Fruit fly (Drosophila melanogaster) whole organism, embryonic: ENCODE measurements around the gene Or85c.

Source experiments
- Awh ChIP-seq: fragments of 200-800 bp; sonication (Bioruptor generic); IDR thresholded peaks from 2 replicates; pipeline ENCODE4, ENCODE4 v1.3.6; 2022; ENCODE audit warnings: missing biosample characterization, missing genetic modification characterization
- BEAF-32 ChIP-seq: fragments of 200-800 bp; sonication (Bioruptor generic); optimal IDR thresholded peaks from 3 replicates; lab custom pipeline; 2017; ENCODE audit warnings: missing biosample characterization, missing genetic modification characterization, mild to moderate bottlenecking, moderate library complexity, missing genetic modification reagents
- CG12769 ChIP-seq: fragments of 200-800 bp; sonication (Bioruptor generic); optimal IDR thresholded peaks from 2 replicates; lab custom pipeline; 2019; ENCODE audit warnings: missing biosample characterization, mild to moderate bottlenecking, missing genetic modification characterization, moderate library complexity
- CG13287 ChIP-seq: fragments of 200-800 bp; sonication (Bioruptor generic); IDR thresholded peaks from 2 replicates; pipeline ENCODE4 v1.3.6; 2022; ENCODE audit warnings: missing biosample characterization, missing genetic modification characterization; ENCODE audit not compliant: partially characterized antibody
- CG15514 ChIP-seq: fragments of 200-800 bp; sonication (Bioruptor generic); optimal IDR thresholded peaks from 3 replicates; lab custom pipeline; 2017; ENCODE audit warnings: missing biosample characterization, missing genetic modification characterization, mild to moderate bottlenecking, moderate library complexity, missing genetic modification reagents
- CG17829 ChIP-seq: fragments of 200-800 bp; optimal IDR thresholded peaks from 2 replicates; lab custom pipeline; 2019; ENCODE audit warnings: missing biosample characterization, mild to moderate bottlenecking, missing genetic modification characterization, moderate library complexity
- CG18599 ChIP-seq: fragments of 200-800 bp; sonication (Bioruptor generic); optimal IDR thresholded peaks from 3 replicates; lab custom pipeline; 2017; ENCODE audit warnings: missing biosample characterization, missing genetic modification characterization, mild to moderate bottlenecking, moderate library complexity, missing genetic modification reagents
- CG2875 ChIP-seq: fragments of 200-800 bp; sonication (Bioruptor generic); optimal IDR thresholded peaks from 2 replicates; lab custom pipeline; 2017; ENCODE audit warnings: missing biosample characterization, mild to moderate bottlenecking, missing genetic modification characterization, missing genetic modification reagents
- CG3163 ChIP-seq: fragments of 200-800 bp; sonication (Bioruptor generic); optimal IDR thresholded peaks from 3 replicates; lab custom pipeline; 2016; ENCODE audit warnings: missing biosample characterization, missing genetic modification characterization
- CG43689 ChIP-seq: fragments of 200-800 bp; sonication (Bioruptor generic); IDR thresholded peaks from 2 replicates; pipeline ENCODE4 v1.3.6; 2022; ENCODE audit warnings: missing biosample characterization, missing genetic modification characterization
- CG6254 ChIP-seq: fragments of 200-800 bp; sonication (Bioruptor generic); optimal IDR thresholded peaks from 3 replicates; lab custom pipeline; 2017; ENCODE audit warnings: mild to moderate bottlenecking, missing biosample characterization, missing genetic modification reagents, missing genetic modification characterization
- CG6791 ChIP-seq: fragments of 200-800 bp; sonication (Bioruptor generic); IDR thresholded peaks from 3 replicates; pipeline ENCODE4 v1.3.6; 2022; ENCODE audit warnings: missing biosample characterization, missing genetic modification characterization; ENCODE audit not compliant: partially characterized antibody
- CG6854 ChIP-seq: fragments of 200-800 bp; sonication (Bioruptor generic); optimal IDR thresholded peaks from 3 replicates; lab custom pipeline; 2017; ENCODE audit warnings: missing biosample characterization, mild to moderate bottlenecking, missing genetic modification characterization
- CG9437 ChIP-seq: fragments of 200-800 bp; sonication (Bioruptor generic); optimal IDR thresholded peaks from 2 replicates; lab custom pipeline; 2018; ENCODE audit warnings: missing biosample characterization, mild to moderate bottlenecking, missing genetic modification characterization
- CG9797 ChIP-seq: fragments of 200-800 bp; sonication (Bioruptor generic); optimal IDR thresholded peaks from 3 replicates; lab custom pipeline; 2018; ENCODE audit warnings: missing biosample characterization, mild to moderate bottlenecking, missing genetic modification characterization
- CG9876 ChIP-seq: fragments of 200-800 bp; sonication (Bioruptor generic); optimal IDR thresholded peaks from 2 replicates; lab custom pipeline; 2016; ENCODE audit warnings: missing biosample characterization, missing genetic modification characterization
- Hey ChIP-seq: fragments of 200-800 bp; sonication (Bioruptor generic); optimal IDR thresholded peaks from 3 replicates; lab custom pipeline; 2018; ENCODE audit warnings: missing biosample characterization, mild to moderate bottlenecking, missing genetic modification characterization
- Hsf ChIP-seq: fragments of 200-800 bp; sonication (Bioruptor generic); optimal IDR thresholded peaks from 3 replicates; lab custom pipeline; 2016; ENCODE audit warnings: missing biosample characterization, missing genetic modification characterization
- NK7.1 ChIP-seq: fragments of 200-800 bp; sonication (Bioruptor generic); optimal IDR thresholded peaks from 3 replicates; lab custom pipeline; 2016; ENCODE audit warnings: missing biosample characterization, missing genetic modification characterization
- Sin3A ChIP-seq: fragments of >200 bp; optimal IDR thresholded peaks from 2 replicates; lab custom pipeline; 2018
- Ssrp ChIP-seq: fragments of 200-800 bp; sonication (Bioruptor generic); optimal IDR thresholded peaks from 2 replicates; lab custom pipeline; 2018; ENCODE audit warnings: missing biosample characterization, mild to moderate bottlenecking, missing genetic modification characterization, moderate library complexity
- YL-1 ChIP-seq: fragments of 200-800 bp; sonication (Bioruptor generic); optimal IDR thresholded peaks from 3 replicates; lab custom pipeline; 2017; ENCODE audit warnings: missing biosample characterization, mild to moderate bottlenecking, missing genetic modification characterization
- ato ChIP-seq: fragments of 200-800 bp; sonication (Bioruptor generic); IDR thresholded peaks from 2 replicates; pipeline ENCODE4 v1.3.6; 2022; ENCODE audit warnings: missing biosample characterization, missing genetic modification characterization; ENCODE audit not compliant: partially characterized antibody
- br ChIP-seq: fragments of >200 bp; optimal IDR thresholded peaks from 2 replicates; lab custom pipeline; 2017
- crol ChIP-seq: fragments of 200-800 bp; sonication (Bioruptor generic); IDR thresholded peaks from 2 replicates; pipeline ENCODE4 v1.3.6; 2022; ENCODE audit warnings: missing biosample characterization, missing genetic modification characterization
- cwo ChIP-seq: fragments of 200-800 bp; sonication (Bioruptor generic); optimal IDR thresholded peaks from 3 replicates; lab custom pipeline; 2017; ENCODE audit warnings: missing biosample characterization, missing genetic modification characterization, mild to moderate bottlenecking, moderate library complexity, missing genetic modification reagents
- dmrt99B ChIP-seq: fragments of 200-800 bp; sonication (Bioruptor generic); optimal IDR thresholded peaks from 2 replicates; lab custom pipeline; 2018; ENCODE audit warnings: missing biosample characterization, mild to moderate bottlenecking, missing genetic modification characterization, moderate library complexity
- exex ChIP-seq: fragments of 200-800 bp; sonication (Bioruptor generic); optimal IDR thresholded peaks from 4 replicates; lab custom pipeline; 2018; ENCODE audit warnings: missing biosample characterization, mild to moderate bottlenecking, missing genetic modification characterization, moderate library complexity
- grn ChIP-seq: fragments of 200-800 bp; sonication (Bioruptor generic); optimal IDR thresholded peaks from 3 replicates; lab custom pipeline; 2017; ENCODE audit warnings: missing biosample characterization, missing genetic modification characterization
- gsb ChIP-seq: fragments of 200-800 bp; sonication (Bioruptor generic); IDR thresholded peaks from 2 replicates; pipeline ENCODE4 v1.3.6; 2022; ENCODE audit warnings: missing biosample characterization, missing genetic modification characterization
- kah ChIP-seq: fragments of 200-800 bp; sonication (Bioruptor generic); optimal IDR thresholded peaks from 2 replicates; lab custom pipeline; 2018; ENCODE audit warnings: missing biosample characterization, mild to moderate bottlenecking, missing genetic modification characterization
- lab ChIP-seq: fragments of 200-800 bp; sonication (Bioruptor generic); optimal IDR thresholded peaks from 3 replicates; lab custom pipeline; 2017; ENCODE audit warnings: missing biosample characterization, missing genetic modification characterization, mild to moderate bottlenecking, moderate library complexity, missing genetic modification reagents
- mirr ChIP-seq: fragments of 200-800 bp; sonication (Bioruptor generic); optimal IDR thresholded peaks from 3 replicates; lab custom pipeline; 2018; ENCODE audit warnings: missing biosample characterization, mild to moderate bottlenecking, missing genetic modification characterization
- pros ChIP-seq: fragments of 200-800 bp; sonication (Bioruptor generic); optimal IDR thresholded peaks from 3 replicates; lab custom pipeline; 2019; ENCODE audit warnings: missing biosample characterization, mild to moderate bottlenecking, missing genetic modification characterization, moderate library complexity
- row ChIP-seq: fragments of 200-800 bp; sonication (Bioruptor generic); IDR thresholded peaks from 3 replicates; pipeline ENCODE4 v1.3.6; 2022; ENCODE audit warnings: missing biosample characterization, missing genetic modification characterization
- sc ChIP-seq, 3 experiments: fragments of >200 bp in 2 of 3; fragments of 200-800 bp in 1 of 3; sonication (Bioruptor generic) in 1 of 3; optimal IDR thresholded peaks; 2 replicates in 2 of 3; 3 replicates in 1 of 3; lab custom pipeline; 2017; ENCODE audit warnings: mild to moderate bottlenecking in 1 of 3, missing biosample characterization in 1 of 3, missing genetic modification characterization in 1 of 3, missing genetic modification reagents in 1 of 3
- sens ChIP-seq: fragments of 200-800 bp; sonication (Bioruptor generic); peaks from one replicate; lab custom pipeline; 2016; ENCODE audit warnings: missing biosample characterization, missing genetic modification characterization
- sisA ChIP-seq: fragments of 200-800 bp; sonication (Bioruptor generic); IDR thresholded peaks from 2 replicates; pipeline ENCODE4 v1.3.6; 2022; ENCODE audit warnings: missing biosample characterization, missing genetic modification characterization
- slp2 ChIP-seq: fragments of 200-800 bp; sonication (Bioruptor generic); optimal IDR thresholded peaks from 2 replicates; lab custom pipeline; 2016; ENCODE audit warnings: missing biosample characterization, missing genetic modification characterization
- sna ChIP-seq: fragments of 200-800 bp; sonication (Bioruptor generic); IDR thresholded peaks from 2 replicates; pipeline ENCODE4 v1.3.6; 2022; ENCODE audit warnings: missing biosample characterization, missing genetic modification characterization; ENCODE audit not compliant: partially characterized antibody
- sug ChIP-seq: fragments of 200-800 bp; optimal IDR thresholded peaks from 2 replicates; lab custom pipeline; 2019; ENCODE audit warnings: missing biosample characterization, mild to moderate bottlenecking, missing genetic modification characterization, moderate library complexity
- vnd ChIP-seq: fragments of 200-800 bp; sonication (Bioruptor generic); IDR thresholded peaks from 3 replicates; pipeline ENCODE4 v1.3.6; 2022; ENCODE audit warnings: missing biosample characterization, missing genetic modification characterization; ENCODE audit not compliant: partially characterized antibody
- zen2 ChIP-seq: fragments of 200-800 bp; sonication (Bioruptor generic); IDR thresholded peaks from 3 replicates; pipeline ENCODE4 v1.3.6; 2022; ENCODE audit warnings: missing biosample characterization, missing genetic modification characterization; ENCODE audit not compliant: partially characterized antibody

Gene Or85c

dm6 chr3R:8521499-8521898, 8.7 kb upstream of the Or85c start, which contains the start of gene CG31454 (continued):
- no peak for TF ChIP-seq sna (GFP tag; lab: Robert Waterston, UW)
- TF ChIP-seq CG6254 (GFP tag; lab: Kevin White, UChicago) = no peak
- no peak for TF ChIP-seq CG6791 (GFP tag; lab: Robert Waterston, UW)
- TF ChIP-seq CG2875 (GFP tag; lab: Kevin White, UChicago) = no peak
- peak; percentile 11 for TF ChIP-seq Hey (tag; lab: Kevin White, UChicago)

- peak; percentile 75 for TF ChIP-seq cwo (GFP tag; lab: Kevin White, UChicago)
- TF ChIP-seq CG15514 = no peak
- TF ChIP-seq Sin3A (lab: Kevin White, UChicago) = no peak
Observed at dm6 chr3R:8520809-8521208, 8.0 kb upstream of the Or85c start.

- peak; percentile 6 for TF ChIP-seq exex (tag; lab: Kevin White, UChicago)
- no peak for TF ChIP-seq CG17829 (tag; lab: Kevin White, UChicago)
- peak; percentile 54 for TF ChIP-seq mirr
Observed at dm6 chr3R:8519157-8519556, 6.3 kb upstream of the Or85c start.

- TF ChIP-seq gsb = no peak
- TF ChIP-seq vnd (GFP tag; lab: Robert Waterston, UW) = 0 out of 3 replicates have a peak, but pooled peaks have one; percentile 21
- no peak for TF ChIP-seq slp2
- TF ChIP-seq Awh (GFP tag; lab: Robert Waterston, UW) = no peak
- peak; percentile 33 for TF ChIP-seq CG12769 (tag; lab: Kevin White, UChicago)
- no peak for TF ChIP-seq CG6854 (GFP tag; lab: Kevin White, UChicago)
- peak; percentile 81 for TF ChIP-seq sug (tag; lab: Kevin White, UChicago)
- no peak for TF ChIP-seq sisA
- TF ChIP-seq CG18599 (GFP tag; lab: Kevin White, UChicago) = no peak
- no peak for TF ChIP-seq CG3163 (GFP tag; lab: Kevin White, UChicago)
- TF ChIP-seq row (GFP tag; lab: Robert Waterston, UW) = no peak
- no peak for TF ChIP-seq zen2
- TF ChIP-seq exex (tag; lab: Kevin White, UChicago) = peak; percentile 91
- no peak for TF ChIP-seq pros (GFP tag; lab: Kevin White, UChicago)
- TF ChIP-seq grn (GFP tag; lab: Kevin White, UChicago) = peak; percentile 16
- no peak for TF ChIP-seq lab (GFP tag; lab: Kevin White, UChicago)
- TF ChIP-seq, all 482 proteins: peak for 5
Observed at dm6 chr3R:8518565-8519154, 5.8 kb upstream of the Or85c start.

DNA sequence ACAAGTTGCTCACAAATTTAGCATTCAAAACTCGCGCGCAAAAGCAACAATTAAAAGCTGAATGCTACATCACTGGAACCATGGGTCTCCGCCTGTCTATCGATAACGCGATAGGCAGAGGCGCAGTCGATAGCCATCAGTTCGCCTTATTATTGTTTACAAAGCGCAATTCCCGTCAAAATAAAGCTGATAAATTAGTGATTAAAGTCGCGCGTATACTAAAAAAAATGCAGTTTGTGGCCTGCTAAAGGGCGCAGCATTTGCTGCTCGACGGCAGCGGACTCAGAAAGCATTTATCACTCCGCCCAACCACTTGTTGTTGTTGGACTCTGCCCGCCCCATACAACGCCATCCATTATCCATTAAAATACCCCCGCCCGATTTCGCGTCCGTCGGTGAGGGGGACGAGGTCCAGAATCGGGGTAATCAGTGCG, 4.9 kb upstream of the Or85c start, which contains the start of gene CG11737:
Gene CG11737 (plus strand): TSS at position 117 of the 434 bp plus-strand sequence.
- TF ChIP-seq CG9797 (GFP tag; lab: Kevin White, UChicago) (no peak), Hsf (GFP tag; lab: Kevin White, UChicago) (no peak), crol (GFP tag; lab: Robert Waterston, UW) (peak; percentile 89), ato (GFP tag; lab: Robert Waterston, UW) (peak; percentile 68), dmrt99B (tag; lab: Kevin White, UChicago) (no peak), sens (GFP tag; lab: Kevin White, UChicago) (peak; percentile 71), kah (GFP tag; lab: Kevin White, UChicago) (peak; percentile 94), NK7.1 (GFP tag; lab: Kevin White, UChicago) (no peak), CG9876 (GFP tag; lab: Kevin White, UChicago) (no peak), YL-1 (peak; percentile 17), CG9437 (GFP tag; lab: Kevin White, UChicago) (no peak), CG13287 (GFP tag; lab: Robert Waterston, UW) (peak; percentile 72), Sin3A (lab: Kevin White, UChicago) (peak; percentile 36), sc (optimal IDR thresholded peaks at IDR 0.05; lab: Kevin White, UChicago) (no peak), sc (GFP tag; optimal IDR thresholded peaks at IDR 0.05; lab: Kevin White, UChicago) (no peak), Ssrp (tag; lab: Kevin White, UChicago) (no peak), Awh (GFP tag; lab: Robert Waterston, UW) (no peak), BEAF-32 (GFP tag; lab: Kevin White, UChicago) (peak; percentile 54), CG43689 (GFP tag; lab: Robert Waterston, UW) (no peak), br (lab: Kevin White, UChicago) (no peak)
